Fruit fly (Drosophila melanogaster): ENCODE data around the gene meru.

Gene meru

dm6 chr3L:15826347-15826984, 17.4 kb downstream of the meru start, which contains the start of the genes DCP2 and dbo (continued):
- peak; percentile 77; the same call in 2 of the 3 replicates for TF ChIP-seq mld (GFP tag; IDR thresholded peaks at IDR 0.05; ENCODE audit: partially characterized antibody)
- TF ChIP-seq stc (GFP tag; IDR thresholded peaks at IDR 0.05), result peak; percentile 44; the same call in 1 of the 2 replicates
- TF ChIP-seq pnt (GFP tag; optimal IDR thresholded peaks at IDR 0.05), result no peak
- TF ChIP-seq bowl (GFP tag; IDR thresholded peaks at IDR 0.05), result no peak
- no peak for TF ChIP-seq CG30431 (GFP tag; optimal IDR thresholded peaks at IDR 0.05)
- peak; percentile 7 for TF ChIP-seq CG4820 (GFP tag; optimal IDR thresholded peaks at IDR 0.05)
- no peak for TF ChIP-seq CG8290 (GFP tag; optimal IDR thresholded peaks at IDR 0.05)
- peak in 1 of 2 experiments; percentile 52 for TF ChIP-seq CG8290 (tag; optimal IDR thresholded peaks at IDR 0.05)
- TF ChIP-seq cg (GFP tag; optimal IDR thresholded peaks at IDR 0.05), result no peak
- no peak for TF ChIP-seq HmgZ (tag; optimal IDR thresholded peaks at IDR 0.05)
- peak; percentile 51 for TF ChIP-seq CG31388 (GFP tag; optimal IDR thresholded peaks at IDR 0.05)
- TF ChIP-seq aop (GFP tag; IDR thresholded peaks at IDR 0.05), result no peak
- no peak for TF ChIP-seq Lpt (GFP tag; optimal IDR thresholded peaks at IDR 0.05)
- TF ChIP-seq knrl (GFP tag; IDR thresholded peaks at IDR 0.05; ENCODE audit: partially characterized antibody), result peak; percentile 89
- no peak for TF ChIP-seq h (optimal IDR thresholded peaks at IDR 0.05)
- TF ChIP-seq Med (GFP tag), result peak; percentile 86
- TF ChIP-seq sim (GFP tag; IDR thresholded peaks at IDR 0.05), result no peak
- no peak for TF ChIP-seq Eip74EF (GFP tag; optimal IDR thresholded peaks at IDR 0.05)
- TF ChIP-seq CG7839 (tag; optimal IDR thresholded peaks at IDR 0.05), result peak; percentile 81
- no peak for TF ChIP-seq Mad (GFP tag; optimal IDR thresholded peaks at IDR 0.05)
- no peak for TF ChIP-seq CG3726 (GFP tag; IDR thresholded peaks at IDR 0.05)
- no peak for TF ChIP-seq CG8359 (GFP tag; optimal IDR thresholded peaks at IDR 0.05; ENCODE audit: borderline replicate concordance)
- no peak for TF ChIP-seq Stat92E (GFP tag; optimal IDR thresholded peaks at IDR 0.05)
- peak; percentile 60 for TF ChIP-seq CG3281 (GFP tag; optimal IDR thresholded peaks at IDR 0.05)
- no peak for TF ChIP-seq dati (GFP tag; IDR thresholded peaks at IDR 0.05)
- peak; percentile 16 for TF ChIP-seq pho (GFP tag; optimal IDR thresholded peaks at IDR 0.05)
- TF ChIP-seq Sry-δ (GFP tag; optimal IDR thresholded peaks at IDR 0.05), result peak; percentile 90
- TF ChIP-seq cwo (GFP tag; optimal IDR thresholded peaks at IDR 0.05), result no peak
- TF ChIP-seq Sry-β (GFP tag; optimal IDR thresholded peaks at IDR 0.05), result no peak
- TF ChIP-seq Bteb2 (GFP tag; optimal IDR thresholded peaks at IDR 0.05), result peak; percentile 4
- peak; percentile 88 for TF ChIP-seq hbn (GFP tag; IDR thresholded peaks at IDR 0.05; ENCODE audit: partially characterized antibody)
- peak in 1 of 3 experiments; percentile 49 for TF ChIP-seq lola (GFP tag; optimal IDR thresholded peaks at IDR 0.05)
- TF ChIP-seq CG14014 (GFP tag; IDR thresholded peaks at IDR 0.05), result peak; percentile 70
- peak; percentile 55 for TF ChIP-seq trem (tag; optimal IDR thresholded peaks at IDR 0.05)
- peak; percentile 54 for TF ChIP-seq CG16815 (GFP tag; optimal IDR thresholded peaks at IDR 0.05)
- TF ChIP-seq Elba2 (GFP tag; optimal IDR thresholded peaks at IDR 0.05), result no peak
- TF ChIP-seq vnd (GFP tag; IDR thresholded peaks at IDR 0.05; ENCODE audit: partially characterized antibody), result peak; percentile 85
- TF ChIP-seq ssp (GFP tag; IDR thresholded peaks at IDR 0.05), result peak; percentile 42
- no peak for TF ChIP-seq pita (GFP tag; optimal IDR thresholded peaks at IDR 0.05)
- peak; percentile 43 for TF ChIP-seq CG10431 (GFP tag; optimal IDR thresholded peaks at IDR 0.05)
- no peak for TF ChIP-seq psq (GFP tag; optimal IDR thresholded peaks at IDR 0.05)
- peak; percentile 57 for TF ChIP-seq tgo (GFP tag; IDR thresholded peaks at IDR 0.05)
- no peak for TF ChIP-seq Usf (GFP tag; optimal IDR thresholded peaks at IDR 0.05)
- peak; percentile 70 for TF ChIP-seq CG8388 (GFP tag; optimal IDR thresholded peaks at IDR 0.05)
- peak; percentile 51 for TF ChIP-seq H2.0 (GFP tag; IDR thresholded peaks at IDR 0.05)
- peak; percentile 62 for TF ChIP-seq Oli (tag; optimal IDR thresholded peaks at IDR 0.05)
- TF ChIP-seq Dbx (GFP tag; IDR thresholded peaks at IDR 0.05), result peak; percentile 47; the same call in 1 of the 3 replicates
- no peak for TF ChIP-seq p53 (GFP tag; optimal IDR thresholded peaks at IDR 0.05)
- peak; percentile 82 for TF ChIP-seq gem (tag; optimal IDR thresholded peaks at IDR 0.05)
- TF ChIP-seq CG17361 (GFP tag; IDR thresholded peaks at IDR 0.05), result peak; percentile 65; the same call in 2 of the 3 replicates

All from whole organism, embryonic.